Worm (Caenorhabditis elegans) whole organism, late embryonic: ENCODE results near the gene T02B11.4.

Source experiments
- C08G9.2 ChIP-seq: sonication (generic microtip); optimal IDR thresholded peaks from 2 replicates; lab custom pipeline; 2016; ENCODE audit warnings: mild to moderate bottlenecking, missing genetic modification characterization, moderate library complexity, missing compliant biosample characterization
- ceh-19 ChIP-seq: fragments of 200-800 bp; sonication (Bioruptor generic); optimal IDR thresholded peaks from 2 replicates; lab custom pipeline; 2018; ENCODE audit warnings: mild to moderate bottlenecking, missing genetic modification characterization, missing compliant biosample characterization
- ceh-48 ChIP-seq: sonication (generic microtip); optimal IDR thresholded peaks from 2 replicates; lab custom pipeline; 2016; ENCODE audit warnings: missing genetic modification characterization, inconsistent platforms, missing compliant biosample characterization
- che-1 ChIP-seq: sonication (generic microtip); optimal IDR thresholded peaks from 2 replicates; lab custom pipeline; 2016; ENCODE audit warnings: mild to moderate bottlenecking, missing genetic modification characterization, missing compliant biosample characterization
- fkh-10 ChIP-seq: fragments of 150-350 bp; optimal IDR thresholded peaks from 2 replicates; lab custom pipeline; 2014; ENCODE audit warnings: missing biosample characterization, missing genetic modification reagents, missing genetic modification characterization
- pha-2 ChIP-seq: sonication (generic microtip); optimal IDR thresholded peaks from 2 replicates; lab custom pipeline; 2017; ENCODE audit warnings: mild to moderate bottlenecking, missing genetic modification characterization, missing compliant biosample characterization
- sox-2 ChIP-seq: fragments of 200-800 bp; sonication (Bioruptor generic); IDR thresholded peaks from 2 replicates; pipeline ENCODE4 v1.3.6; 2022; ENCODE audit warnings: missing genetic modification reagents, missing genetic modification characterization, missing compliant biosample characterization

DNA sequence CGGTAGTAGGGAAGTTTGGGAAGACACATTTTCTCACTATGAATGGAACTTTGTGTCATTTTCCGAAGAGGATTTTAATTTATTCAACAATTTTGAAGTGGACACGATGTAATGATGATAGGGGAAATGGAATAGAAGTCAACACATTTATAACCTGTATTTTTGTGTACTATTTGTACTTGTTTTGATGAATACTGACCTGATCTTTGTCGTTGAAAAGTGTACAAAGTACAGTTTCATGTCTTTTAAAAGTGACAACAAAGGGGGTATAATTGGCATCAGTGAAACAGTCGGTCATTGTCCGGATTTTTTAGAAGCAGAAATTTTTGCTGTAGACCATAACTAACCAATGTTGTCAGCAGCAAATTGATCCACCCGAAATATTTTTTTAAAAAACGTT is 18.3 kb upstream of the T02B11.4 start, which contains the start of gene T02B11.6:
- TF ChIP-seq pha-2 (tag; lab: Kevin White, UChicago) (no peak), sox-2 (GFP tag; lab: Robert Waterston, UW) (no peak), C08G9.2 (tag; lab: Kevin White, UChicago) (no peak), ceh-19 (GFP tag; lab: Kevin White, UChicago) (no peak), ceh-48 (no peak), che-1 (tag; lab: Kevin White, UChicago) (no peak), fkh-10 (GFP tag; lab: Kevin White, UChicago) (no peak)
